Worm (Caenorhabditis elegans): ENCODE measurements around the gene elb-1.

DNA sequence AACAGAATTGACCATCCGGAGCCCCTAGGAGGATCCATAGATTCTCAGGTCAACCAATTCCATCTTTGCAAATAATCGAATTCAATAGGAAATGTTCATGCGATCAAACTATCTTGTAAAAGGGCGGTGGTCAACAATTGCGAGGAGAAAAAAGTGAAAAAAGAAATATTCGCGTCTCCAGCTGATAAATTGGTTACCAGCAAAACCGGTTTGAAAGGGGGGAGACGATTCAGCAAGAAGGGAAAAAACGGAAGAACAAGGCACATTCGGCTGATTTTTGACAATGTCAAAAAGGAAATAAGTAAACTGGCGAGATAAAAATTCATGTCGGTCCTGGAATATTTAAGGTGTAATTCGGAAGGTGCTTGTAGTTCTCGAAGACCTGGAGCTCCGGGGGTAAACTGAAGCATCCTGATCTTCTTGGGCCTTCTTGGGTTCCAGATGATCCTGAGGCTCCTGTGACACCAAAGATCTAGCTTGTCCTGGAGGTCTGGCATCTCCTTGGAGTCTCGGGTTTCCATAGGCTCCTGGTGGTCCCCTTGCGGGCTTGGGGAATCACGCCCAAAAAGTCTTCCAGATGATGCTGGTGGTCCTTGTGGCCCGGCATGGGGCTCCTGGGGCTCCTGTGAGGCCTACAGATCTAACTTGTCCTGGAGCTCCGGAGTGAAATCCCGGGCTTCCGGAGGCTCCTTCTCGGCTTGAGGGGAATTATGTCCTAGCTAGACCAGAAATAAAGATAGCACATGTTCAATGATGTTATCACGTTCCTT, 16.1 kb downstream of the elb-1 start:
- TF ChIP-seq lin-13 (tag; optimal IDR thresholded peaks at IDR 0.05) (no peak), nhr-76 (tag; optimal IDR thresholded peaks at IDR 0.05) (no peak), mab-5 (tag; optimal IDR thresholded peaks at IDR 0.05) (no peak), nhr-28 (tag; optimal IDR thresholded peaks at IDR 0.05) (no peak), ztf-11 (tag; optimal IDR thresholded peaks at IDR 0.05) (no peak), sptf-1 (tag; optimal IDR thresholded peaks at IDR 0.05) (no peak), blmp-1 (tag; optimal IDR thresholded peaks at IDR 0.05) (no peak), unc-62 (GFP tag; optimal IDR thresholded peaks at IDR 0.05) (no peak), snpc-4 (tag; optimal IDR thresholded peaks at IDR 0.05) (no peak), ces-1 (GFP tag; optimal IDR thresholded peaks at IDR 0.05) (no peak), elt-1 (tag; optimal IDR thresholded peaks at IDR 0.05; ENCODE audit: borderline replicate concordance, insufficient read depth) (no peak)

Data from whole organism, mixed stage, embryonic.